Fruit fly (Drosophila melanogaster) whole organism, wandering third instar larva: ENCODE data around the gene Pten.

Experiments
- Abd-B ChIP-seq: fragments of >200 bp; optimal IDR thresholded peaks from 2 replicates; lab custom pipeline; 2017; ENCODE audit warnings: missing biosample characterization, missing genetic modification characterization
- CG9705 ChIP-seq: fragments of 200-800 bp; sonication (Bioruptor generic); optimal IDR thresholded peaks from 2 replicates; lab custom pipeline; 2018; ENCODE audit warnings: missing biosample characterization, mild to moderate bottlenecking, missing genetic modification characterization
- CrebA ChIP-seq: fragments of 200-800 bp; sonication (Bioruptor generic); optimal IDR thresholded peaks from 2 replicates; lab custom pipeline; 2016; ENCODE audit warnings: missing biosample characterization, mild to moderate bottlenecking, missing genetic modification characterization, borderline replicate concordance
- Dfd ChIP-seq: fragments of >200 bp; optimal IDR thresholded peaks from 2 replicates; lab custom pipeline; 2017; ENCODE audit warnings: missing biosample characterization, missing genetic modification characterization
- GATAd ChIP-seq: sonication (Bioruptor generic); optimal IDR thresholded peaks from 2 replicates; lab custom pipeline; 2016; ENCODE audit warnings: missing biosample characterization, missing genetic modification characterization
- HLH106 ChIP-seq: fragments of 200-800 bp; optimal IDR thresholded peaks from 3 replicates; lab custom pipeline; 2019; ENCODE audit warnings: missing biosample characterization, mild to moderate bottlenecking, missing genetic modification characterization, moderate library complexity
- Hnf4 ChIP-seq: fragments of 200-800 bp; sonication (Bioruptor generic); optimal IDR thresholded peaks from 2 replicates; lab custom pipeline; 2016; ENCODE audit warnings: missing biosample characterization, mild to moderate bottlenecking, missing genetic modification characterization
- Hr78 ChIP-seq: fragments of >200 bp; optimal IDR thresholded peaks from 2 replicates; lab custom pipeline; 2017; ENCODE audit warnings: missing biosample characterization, missing genetic modification characterization
- Hr83 ChIP-seq: fragments of 200-300 bp; sonication (Bioruptor generic); optimal IDR thresholded peaks from 2 replicates; lab custom pipeline; 2016; ENCODE audit warnings: missing biosample characterization, mild to moderate bottlenecking, missing genetic modification characterization, moderate library complexity; ENCODE audit not compliant: poor library complexity, severe bottlenecking
- Jra ChIP-seq: sonication (Bioruptor generic); optimal IDR thresholded peaks from 2 replicates; lab custom pipeline; 2016; ENCODE audit warnings: missing biosample characterization, missing genetic modification characterization
- Mio ChIP-seq: sonication (Bioruptor generic); optimal IDR thresholded peaks from 2 replicates; lab custom pipeline; 2016; ENCODE audit warnings: missing biosample characterization, missing genetic modification characterization
- Myc ChIP-seq: fragments of >200 bp; optimal IDR thresholded peaks from 2 replicates; lab custom pipeline; 2017
- N ChIP-seq: fragments of >200 bp; optimal IDR thresholded peaks from 2 replicates; lab custom pipeline; 2018; ENCODE audit warnings: missing biosample characterization, missing external identifiers, missing genetic modification characterization
- OdsH ChIP-seq: fragments of 200-800 bp; sonication (Bioruptor generic); optimal IDR thresholded peaks from 2 replicates; lab custom pipeline; 2016; ENCODE audit warnings: missing biosample characterization, mild to moderate bottlenecking, missing genetic modification characterization
- Sp1 ChIP-seq: fragments of 200-800 bp; sonication (Bioruptor generic); optimal IDR thresholded peaks from 3 replicates; lab custom pipeline; 2019; ENCODE audit warnings: missing biosample characterization, mild to moderate bottlenecking, missing genetic modification characterization, moderate library complexity
- Vsx2 ChIP-seq: fragments of 200-300, 225-300 bp; sonication (Bioruptor generic); optimal IDR thresholded peaks from 2 replicates; lab custom pipeline; 2018; ENCODE audit warnings: missing biosample characterization, missing genetic modification characterization; ENCODE audit not compliant: partially characterized antibody
- br ChIP-seq: fragments of 200-800 bp; sonication (Bioruptor generic); optimal IDR thresholded peaks from 2 replicates; lab custom pipeline; 2016; ENCODE audit warnings: missing biosample characterization, missing genetic modification characterization
- brk ChIP-seq: fragments of 200-800 bp; sonication (Bioruptor generic); optimal IDR thresholded peaks from 2 replicates; lab custom pipeline; 2016; ENCODE audit warnings: missing biosample characterization, mild to moderate bottlenecking, missing genetic modification characterization
- dl ChIP-seq, 2 experiments: fragments of 175-275, 200-275 bp in 1 of 2; fragments of 200-275 bp in 1 of 2; sonication (Bioruptor generic); optimal IDR thresholded peaks; lab custom pipeline; 2018; ENCODE audit warnings: mild to moderate bottlenecking in 2 of 2, missing biosample characterization in 2 of 2, missing genetic modification characterization in 2 of 2, moderate library complexity in 2 of 2; ENCODE audit not compliant: partially characterized antibody in 2 of 2, insufficient read depth in 1 of 2
- dmrt93B ChIP-seq: fragments of 200-800 bp; sonication (Bioruptor generic); optimal IDR thresholded peaks from 2 replicates; lab custom pipeline; 2018; ENCODE audit warnings: missing biosample characterization, mild to moderate bottlenecking, missing genetic modification characterization
- dsf ChIP-seq: sonication (Bioruptor generic); optimal IDR thresholded peaks from 2 replicates; lab custom pipeline; 2016; ENCODE audit warnings: missing biosample characterization, missing genetic modification characterization, borderline replicate concordance
- ey ChIP-seq: fragments of 200-800 bp; sonication (Bioruptor generic); optimal IDR thresholded peaks from 2 replicates; lab custom pipeline; 2016; ENCODE audit warnings: missing biosample characterization, missing genetic modification characterization
- foxo ChIP-seq, 2 experiments: fragments of 200-800 bp; sonication (Bioruptor generic); optimal IDR thresholded peaks; 2 replicates in 1 of 2; 3 replicates in 1 of 2; lab custom pipeline; 2016 to 2017; ENCODE audit warnings: missing biosample characterization in 2 of 2, missing genetic modification characterization in 2 of 2
- fru ChIP-seq: fragments of 200-800 bp; sonication (Bioruptor generic); optimal IDR thresholded peaks from 3 replicates; lab custom pipeline; 2016; ENCODE audit warnings: missing biosample characterization, mild to moderate bottlenecking, missing genetic modification characterization
- h ChIP-seq: fragments of 200-800 bp; sonication (Bioruptor generic); optimal IDR thresholded peaks from 3 replicates; lab custom pipeline; 2016; ENCODE audit warnings: missing biosample characterization, mild to moderate bottlenecking, missing genetic modification characterization
- jim ChIP-seq: fragments of 175-275, 200-325 bp; sonication (Bioruptor generic); optimal IDR thresholded peaks from 2 replicates; lab custom pipeline; 2016; ENCODE audit warnings: missing biosample characterization, mild to moderate bottlenecking, missing genetic modification characterization
- lola ChIP-seq: fragments of >200 bp; optimal IDR thresholded peaks from 2 replicates; lab custom pipeline; 2017; ENCODE audit warnings: missing biosample characterization, missing genetic modification characterization
- pan ChIP-seq: fragments of >200 bp; optimal IDR thresholded peaks from 2 replicates; lab custom pipeline; 2017
- psq ChIP-seq: fragments of 200-800 bp; sonication (Bioruptor generic); optimal IDR thresholded peaks from 3 replicates; lab custom pipeline; 2017; ENCODE audit warnings: missing biosample characterization, mild to moderate bottlenecking, missing genetic modification characterization, moderate library complexity
- sage ChIP-seq: fragments of 200-800 bp; sonication (Bioruptor generic); optimal IDR thresholded peaks from 2 replicates; lab custom pipeline; 2016; ENCODE audit warnings: missing biosample characterization, mild to moderate bottlenecking, missing genetic modification characterization
- sv ChIP-seq: fragments of 200-800 bp; sonication (Bioruptor generic); optimal IDR thresholded peaks from 3 replicates; lab custom pipeline; 2016; ENCODE audit warnings: missing biosample characterization, missing genetic modification characterization
- tai ChIP-seq: sonication (Bioruptor generic); optimal IDR thresholded peaks from 2 replicates; lab custom pipeline; 2016; ENCODE audit warnings: missing biosample characterization, missing genetic modification characterization
- usp ChIP-seq: fragments of >200 bp; optimal IDR thresholded peaks from 2 replicates; lab custom pipeline; 2017; ENCODE audit warnings: missing biosample characterization, missing genetic modification characterization
- woc ChIP-seq: sonication (Bioruptor generic); optimal IDR thresholded peaks from 2 replicates; lab custom pipeline; 2016; ENCODE audit warnings: missing biosample characterization, mild to moderate bottlenecking, missing genetic modification characterization

Pten gene

dm6 chr2L:10280772-10281171 is 19.9 kb upstream of the Pten start, which contains the start of gene CG34043:
Gene CG34043, minus strand, starts transcription at chr2L:10280872.
- no peak for TF ChIP-seq HLH106 (tag; lab: Kevin White, UChicago)
- TF ChIP-seq Abd-B (GFP tag; lab: Kevin White, UChicago): no peak
- no peak for TF ChIP-seq Jra (GFP tag; lab: Kevin White, UChicago)
- no peak for TF ChIP-seq psq
- TF ChIP-seq GATAd (GFP tag; lab: Kevin White, UChicago): no peak
- TF ChIP-seq h: no peak
- TF ChIP-seq CG9705 (GFP tag; lab: Kevin White, UChicago): no peak
- TF ChIP-seq ey (GFP tag; lab: Kevin White, UChicago): no peak
- no peak for TF ChIP-seq sv (GFP tag; lab: Kevin White, UChicago)
- TF ChIP-seq jim (GFP tag; lab: Kevin White, UChicago): no peak
- TF ChIP-seq fru (GFP tag; lab: Kevin White, UChicago): no peak
- no peak for TF ChIP-seq Hr78
- TF ChIP-seq Hnf4: no peak
- TF ChIP-seq sage (GFP tag; lab: Kevin White, UChicago): no peak
- no peak for TF ChIP-seq brk (GFP tag; lab: Kevin White, UChicago)
- no peak for TF ChIP-seq woc (GFP tag; lab: Kevin White, UChicago)
- no peak for TF ChIP-seq usp
- TF ChIP-seq tai (GFP tag; lab: Kevin White, UChicago): no peak
- no peak for TF ChIP-seq Mio
- no peak for TF ChIP-seq dl (GFP tag; optimal IDR thresholded peaks at IDR 0.05; lab: Kevin White, UChicago; ENCODE audit: insufficient read depth in 1 of 2, partially characterized antibody in 2 of 2)
- TF ChIP-seq, all 38 proteins: peak for 0

- TF ChIP-seq Hr83 (GFP tag; lab: Kevin White, UChicago) (peak; percentile 23), woc (GFP tag; lab: Kevin White, UChicago) (peak; percentile 71), Abd-B (GFP tag; lab: Kevin White, UChicago) (no peak), HLH106 (tag; lab: Kevin White, UChicago) (no peak), fru (GFP tag; lab: Kevin White, UChicago) (no peak)
These were observed 17.8 kb upstream of the Pten start, which contains the start of gene Utx for dm6 chr2L:10278658-10279057. Gene Utx, minus strand, starts transcription at chr2L:10278811.

dm6 chr2L:10277362-10277761 is 16.5 kb upstream of the Pten start:
- TF ChIP-seq Hr83 (GFP tag; lab: Kevin White, UChicago): peak; percentile 74
- TF ChIP-seq dl (GFP tag; optimal IDR thresholded peaks at IDR 0.05; lab: Kevin White, UChicago; ENCODE audit: insufficient read depth in 1 of 2, partially characterized antibody in 2 of 2): no peak
- TF ChIP-seq woc (GFP tag; lab: Kevin White, UChicago): peak; percentile 27
- peak; percentile 12 for TF ChIP-seq brk (GFP tag; lab: Kevin White, UChicago)
- no peak for TF ChIP-seq h

- TF ChIP-seq OdsH: peak; percentile 60
- peak; percentile 14 to 54 for TF ChIP-seq foxo (GFP tag; optimal IDR thresholded peaks at IDR 0.05; lab: Kevin White, UChicago)
- no peak for TF ChIP-seq lola (GFP tag; lab: Kevin White, UChicago)
- TF ChIP-seq dl (GFP tag; optimal IDR thresholded peaks at IDR 0.05; lab: Kevin White, UChicago; ENCODE audit: insufficient read depth in 1 of 2, partially characterized antibody in 2 of 2): no peak
- TF ChIP-seq br (GFP tag; lab: Kevin White, UChicago): no peak
- no peak for TF ChIP-seq fru (GFP tag; lab: Kevin White, UChicago)
- no peak for TF ChIP-seq GATAd (GFP tag; lab: Kevin White, UChicago)
- peak; percentile 58 for TF ChIP-seq Hnf4
- TF ChIP-seq pan (lab: Kevin White, UChicago): no peak
- no peak for TF ChIP-seq dmrt93B (GFP tag; lab: Kevin White, UChicago)
- no peak for TF ChIP-seq Vsx2 (GFP tag; lab: Kevin White, UChicago)
- TF ChIP-seq HLH106 (tag; lab: Kevin White, UChicago): no peak
- peak; percentile 9 for TF ChIP-seq N (GFP tag; lab: Kevin White, UChicago)
- TF ChIP-seq woc (GFP tag; lab: Kevin White, UChicago): no peak
- no peak for TF ChIP-seq CG9705 (GFP tag; lab: Kevin White, UChicago)
- no peak for TF ChIP-seq brk (GFP tag; lab: Kevin White, UChicago)
- TF ChIP-seq Jra (GFP tag; lab: Kevin White, UChicago): peak; percentile 40
- no peak for TF ChIP-seq Hr78
- peak; percentile 33 for TF ChIP-seq psq
- TF ChIP-seq dsf (GFP tag; lab: Kevin White, UChicago): no peak
- TF ChIP-seq Sp1 (GFP tag; lab: Kevin White, UChicago): no peak
- peak; percentile 52 for TF ChIP-seq tai (GFP tag; lab: Kevin White, UChicago)
- no peak for TF ChIP-seq Dfd (GFP tag; lab: Kevin White, UChicago)
- no peak for TF ChIP-seq Myc (lab: Kevin White, UChicago)
- TF ChIP-seq ey (GFP tag; lab: Kevin White, UChicago): peak; percentile 66
- TF ChIP-seq CrebA (GFP tag; lab: Kevin White, UChicago): no peak
- no peak for TF ChIP-seq jim (GFP tag; lab: Kevin White, UChicago)
- no peak for TF ChIP-seq Hr83 (GFP tag; lab: Kevin White, UChicago)
- TF ChIP-seq, all 38 proteins: peak for 8
These were observed 16.0 kb upstream of the Pten start for dm6 chr2L:10276846-10277245.
